Fruit fly (Drosophila melanogaster) Kc167 (cell line): ENCODE data around the gene Mis12.

Experiments
- Myc ChIP-seq: fragments of >200 bp; optimal IDR thresholded peaks from 2 replicates; lab custom pipeline; 2017; ENCODE audit warnings: missing external identifiers
- Sin3A ChIP-seq: fragments of >200 bp; optimal IDR thresholded peaks from 2 replicates; lab custom pipeline; 2018; ENCODE audit warnings: missing external identifiers
- h ChIP-seq: fragments of >200 bp; optimal IDR thresholded peaks from 3 replicates; lab custom pipeline; 2018; ENCODE audit warnings: missing external identifiers
- psq ChIP-seq: fragments of >200 bp; optimal IDR thresholded peaks from 2 replicates; lab custom pipeline; 2017; ENCODE audit warnings: missing external identifiers
- ttk ChIP-seq: sonication (Bioruptor generic); optimal IDR thresholded peaks from 2 replicates; lab custom pipeline; 2017; ENCODE audit warnings: missing external identifiers

- TF ChIP-seq psq (lab: Kevin White, UChicago), result no peak
- TF ChIP-seq Sin3A (lab: Kevin White, UChicago), result no peak
- TF ChIP-seq h, result no peak
- no peak for TF ChIP-seq Myc (lab: Kevin White, UChicago)
- no peak for TF ChIP-seq ttk
Observed at dm6 chr3L:6977391-6977790, 8.5 kb upstream of the Mis12 start.
